Fruit fly (Drosophila melanogaster): ENCODE data around the gene Ddr.

DNA sequence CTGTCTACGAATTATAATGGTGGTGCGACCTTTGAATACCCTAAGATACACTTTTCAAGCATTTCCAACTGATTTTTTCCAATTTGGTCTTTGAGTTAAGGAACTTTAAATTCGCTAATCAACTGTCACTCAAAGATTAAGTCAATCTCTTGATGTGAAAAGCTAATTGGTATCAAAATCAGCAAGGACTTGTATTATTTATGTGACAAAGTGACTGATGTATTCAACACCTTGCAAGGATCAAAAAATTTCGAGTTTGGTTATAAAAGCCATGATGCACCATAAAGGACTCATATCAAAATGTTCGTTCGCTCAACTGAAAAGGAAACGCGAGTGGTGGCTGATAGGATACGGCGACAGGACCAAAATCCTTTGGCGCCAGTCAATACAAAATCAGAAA lies 101.7 kb downstream of the Ddr start, which contains the start of gene ppk14:
- TF ChIP-seq dmrt93B (GFP tag; optimal IDR thresholded peaks at IDR 0.05): no peak
- no peak for TF ChIP-seq foxo (GFP tag; optimal IDR thresholded peaks at IDR 0.05)
- no peak for TF ChIP-seq fru (GFP tag; optimal IDR thresholded peaks at IDR 0.05)
- TF ChIP-seq CG32264 (GFP tag; optimal IDR thresholded peaks at IDR 0.05): no peak
- no peak for TF ChIP-seq tai (GFP tag; optimal IDR thresholded peaks at IDR 0.05)
- TF ChIP-seq Hr83 (GFP tag; optimal IDR thresholded peaks at IDR 0.05; ENCODE audit: poor library complexity, severe bottlenecking): no peak
- no peak for TF ChIP-seq sage (GFP tag; optimal IDR thresholded peaks at IDR 0.05)
- no peak for TF ChIP-seq lola (GFP tag; optimal IDR thresholded peaks at IDR 0.05)
- TF ChIP-seq OdsH (GFP tag; optimal IDR thresholded peaks at IDR 0.05): no peak

All from whole organism, wandering third instar larva.